Fruit fly (Drosophila melanogaster): Measurements from ENCODE around the gene CG4036.

CG4036 gene

DNA sequence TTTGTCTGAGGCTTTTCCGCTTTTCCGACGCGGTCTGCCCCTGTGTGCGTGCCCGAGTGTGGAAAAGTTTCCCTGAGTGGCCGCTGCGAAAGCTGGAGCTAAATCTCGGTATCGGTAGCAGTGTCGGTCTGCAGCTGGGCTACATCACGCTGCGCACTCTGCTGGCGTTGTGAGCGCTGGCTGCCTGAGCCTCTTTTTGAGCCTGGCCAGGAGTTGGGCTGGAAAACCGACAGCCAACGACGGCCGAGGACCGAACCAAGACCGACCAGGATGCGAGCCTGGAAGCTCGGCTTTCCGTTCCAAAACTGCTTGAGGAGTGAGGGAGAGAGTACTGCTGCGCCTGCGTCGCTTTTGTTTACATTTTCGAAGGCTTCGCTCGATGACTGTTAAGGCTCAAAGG, 46.9 kb upstream of the CG4036 start (continued):
- TF ChIP-seq CG2129 (GFP tag; IDR thresholded peaks at IDR 0.05; ENCODE audit: partially characterized antibody) (no peak), CG9437 (GFP tag; optimal IDR thresholded peaks at IDR 0.05) (no peak), mam (GFP tag; optimal IDR thresholded peaks at IDR 0.05) (no peak), sens-2 (GFP tag; IDR thresholded peaks at IDR 0.05) (no peak), CG8388 (GFP tag; optimal IDR thresholded peaks at IDR 0.05) (no peak), Xrp1 (GFP tag; IDR thresholded peaks at IDR 0.05) (no peak), C15 (GFP tag; IDR thresholded peaks at IDR 0.05) (no peak), chn (GFP tag; optimal IDR thresholded peaks at IDR 0.05) (no peak), CG3838 (GFP tag; optimal IDR thresholded peaks at IDR 0.05) (no peak), CG13894 (tag; optimal IDR thresholded peaks at IDR 0.05) (peak; percentile 39), NFAT (GFP tag; IDR thresholded peaks at IDR 0.05) (no peak), ftz-f1 (GFP tag; optimal IDR thresholded peaks at IDR 0.05) (no peak), al (GFP tag; IDR thresholded peaks at IDR 0.05) (no peak), NC2α (GFP tag; optimal IDR thresholded peaks at IDR 0.05) (no peak), Side (GFP tag; optimal IDR thresholded peaks at IDR 0.05) (no peak), CG11398 (GFP tag; optimal IDR thresholded peaks at IDR 0.05) (no peak), D (optimal IDR thresholded peaks at IDR 0.05) (no peak), D (GFP tag; optimal IDR thresholded peaks at IDR 0.05) (no peak), Hr3 (GFP tag; optimal IDR thresholded peaks at IDR 0.05) (no peak), CG11085 (GFP tag; IDR thresholded peaks at IDR 0.05) (no peak), CG9876 (GFP tag; optimal IDR thresholded peaks at IDR 0.05) (no peak), CG31365 (tag; optimal IDR thresholded peaks at IDR 0.05) (no peak), CG4404 (GFP tag; IDR thresholded peaks at IDR 0.05) (no peak), CG8290 (GFP tag; optimal IDR thresholded peaks at IDR 0.05) (no peak), CG8290 (tag; optimal IDR thresholded peaks at IDR 0.05) (peak in 1 of 2 experiments; percentile 27), slbo (GFP tag; IDR thresholded peaks at IDR 0.05) (no peak), CG1233 (GFP tag; optimal IDR thresholded peaks at IDR 0.05) (no peak), oc (tag; optimal IDR thresholded peaks at IDR 0.05) (no peak), gcm2 (GFP tag; optimal IDR thresholded peaks at IDR 0.05) (no peak), tin (GFP tag; optimal IDR thresholded peaks at IDR 0.05) (no peak)

DNA sequence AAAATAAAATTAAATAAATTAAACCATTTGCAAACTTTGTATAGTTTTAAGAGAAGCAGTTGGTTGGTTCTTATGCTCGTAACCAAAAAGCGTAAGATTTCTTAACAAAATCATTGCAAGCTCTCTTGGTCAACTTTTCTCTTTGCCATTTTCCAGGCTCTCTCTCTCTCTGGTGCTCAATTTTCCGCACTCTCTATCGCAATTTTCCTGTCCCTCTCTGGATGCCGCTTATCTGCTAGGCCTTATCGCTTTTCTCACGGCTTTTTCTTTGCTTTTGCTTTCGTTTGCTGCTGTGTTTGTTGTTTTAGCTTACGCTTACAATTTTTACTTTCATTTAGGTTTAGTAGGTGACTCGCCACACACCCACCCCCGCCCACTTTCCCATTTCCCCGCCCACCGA, 46.0 kb upstream of the CG4036 start:
- TF ChIP-seq Trl (optimal IDR thresholded peaks at IDR 0.05) (peak; percentile 39 to 75), Trl (GFP tag; optimal IDR thresholded peaks at IDR 0.05) (no peak), dm (GFP tag; optimal IDR thresholded peaks at IDR 0.05) (no peak), schlank (tag; optimal IDR thresholded peaks at IDR 0.05) (no peak), CG1792 (GFP tag; optimal IDR thresholded peaks at IDR 0.05) (no peak), Fer2 (tag; optimal IDR thresholded peaks at IDR 0.05) (no peak), CG11398 (GFP tag; optimal IDR thresholded peaks at IDR 0.05) (no peak), al (GFP tag; IDR thresholded peaks at IDR 0.05) (no peak), Dp (GFP tag; optimal IDR thresholded peaks at IDR 0.05) (no peak), emc (GFP tag; optimal IDR thresholded peaks at IDR 0.05) (no peak), Awh (GFP tag; IDR thresholded peaks at IDR 0.05) (no peak), Spps (tag; optimal IDR thresholded peaks at IDR 0.05) (no peak), Drgx (GFP tag; IDR thresholded peaks at IDR 0.05) (peak; percentile 19; the same call in 1 of the 2 replicates), CG10147 (GFP tag; optimal IDR thresholded peaks at IDR 0.05) (no peak), Deaf1 (tag; optimal IDR thresholded peaks at IDR 0.05) (peak; percentile 72)

All from whole organism, embryonic.